Worm (Caenorhabditis elegans) whole organism, early embryonic: ENCODE measurements around the gene T05B4.12.

Experiments used
- B0310.2 ChIP-seq: sonication (generic microtip); optimal IDR thresholded peaks from 2 replicates; lab custom pipeline; 2016; ENCODE audit warnings: mild to moderate bottlenecking, missing genetic modification characterization, missing compliant biosample characterization
- F13C5.2 ChIP-seq: sonication (generic microtip); optimal IDR thresholded peaks from 2 replicates; lab custom pipeline; 2017; ENCODE audit warnings: mild to moderate bottlenecking, missing genetic modification characterization, inconsistent platforms, missing compliant biosample characterization
- ama-1 ChIP-seq: fragments of 150-350 bp; optimal IDR thresholded peaks from 2 replicates; lab custom pipeline; 2014
- ceh-13 ChIP-seq: fragments of 200-800 bp; sonication (Bioruptor generic); optimal IDR thresholded peaks from 2 replicates; lab custom pipeline; 2018; ENCODE audit warnings: mild to moderate bottlenecking, missing genetic modification characterization, missing compliant biosample characterization
- ceh-36 ChIP-seq: sonication (generic microtip); optimal IDR thresholded peaks from 2 replicates; lab custom pipeline; 2016; ENCODE audit warnings: missing genetic modification characterization, inconsistent platforms, missing compliant biosample characterization
- flt-1 ChIP-seq: fragments of 200-800 bp; sonication (Bioruptor generic); IDR thresholded peaks from 2 replicates; pipeline ENCODE4 v1.3.6; 2022; ENCODE audit warnings: missing genetic modification characterization, missing compliant biosample characterization
- hmg-4 ChIP-seq: fragments of 200-800 bp; sonication (Bioruptor generic); optimal IDR thresholded peaks from 2 replicates; lab custom pipeline; 2018; ENCODE audit warnings: mild to moderate bottlenecking, missing genetic modification characterization, missing compliant biosample characterization
- hnd-1 ChIP-seq: sonication (generic microtip); optimal IDR thresholded peaks from 2 replicates; lab custom pipeline; 2016; ENCODE audit warnings: missing genetic modification characterization, missing compliant biosample characterization
- tbx-11 ChIP-seq: fragments of 200-800 bp; sonication (Bioruptor generic); IDR thresholded peaks from 2 replicates; pipeline ENCODE4 v1.3.6; 2022; ENCODE audit warnings: missing genetic modification characterization, missing compliant biosample characterization
- tbx-37 ChIP-seq: fragments of 200-800 bp; sonication (Bioruptor generic); conservative IDR thresholded peaks from 2 replicates; pipeline ENCODE4 v1.3.6; 2022; ENCODE audit warnings: missing genetic modification reagents, missing genetic modification characterization, missing compliant biosample characterization
- tra-4 ChIP-seq: sonication (generic microtip); optimal IDR thresholded peaks from 2 replicates; lab custom pipeline; 2017; ENCODE audit warnings: missing genetic modification characterization, missing compliant biosample characterization

- no peak for TF ChIP-seq ama-1 (lab: Kevin White, UChicago)
- no peak for TF ChIP-seq tra-4 (tag; lab: Kevin White, UChicago)
- TF ChIP-seq hmg-4 = no peak
- no peak for TF ChIP-seq flt-1 (GFP tag; lab: Robert Waterston, UW)
- TF ChIP-seq hnd-1 (tag; lab: Kevin White, UChicago) = no peak
- no peak for TF ChIP-seq tbx-11 (GFP tag; lab: Robert Waterston, UW)
- TF ChIP-seq B0310.2 (tag; lab: Kevin White, UChicago) = no peak
- TF ChIP-seq ceh-13 (GFP tag; lab: Kevin White, UChicago) = no peak
- no peak for TF ChIP-seq ceh-36
- no peak for TF ChIP-seq F13C5.2
- no peak for TF ChIP-seq tbx-37
Measured at ce11 chrV:4168045-4168444, 42.2 kb upstream of the T05B4.12 start.
